Worm (Caenorhabditis elegans) whole organism, L3 larva: Measurements from ENCODE around the gene ins-7.

Experiments used
- R02D3.7 ChIP-seq: fragments of 150-350 bp; optimal IDR thresholded peaks from 2 replicates; lab custom pipeline; 2014; ENCODE audit warnings: missing biosample characterization, missing genetic modification characterization
- ZK546.5 ChIP-seq: sonication (generic microtip); optimal IDR thresholded peaks from 2 replicates; lab custom pipeline; 2017; ENCODE audit warnings: missing biosample characterization, missing genetic modification characterization
- aly-2 ChIP-seq: fragments of 150-350 bp; optimal IDR thresholded peaks from 2 replicates; lab custom pipeline; 2014; ENCODE audit warnings: missing biosample characterization, missing genetic modification characterization
- ama-1 ChIP-seq: fragments of 150-350 bp; optimal IDR thresholded peaks from 2 replicates; lab custom pipeline; 2018
- ceh-16 ChIP-seq: sonication (generic microtip); optimal IDR thresholded peaks from 2 replicates; lab custom pipeline; 2017; ENCODE audit warnings: missing biosample characterization, missing genetic modification characterization
- ceh-28 ChIP-seq: fragments of 150-350 bp; optimal IDR thresholded peaks from 2 replicates; lab custom pipeline; 2014; ENCODE audit warnings: missing biosample characterization, missing genetic modification reagents, missing genetic modification characterization
- ceh-82 ChIP-seq: fragments of 150-350 bp; optimal IDR thresholded peaks from 2 replicates; lab custom pipeline; 2014; ENCODE audit warnings: missing biosample characterization, missing genetic modification characterization
- ceh-9 ChIP-seq: sonication (generic microtip); optimal IDR thresholded peaks from 2 replicates; lab custom pipeline; 2018; ENCODE audit warnings: missing biosample characterization, missing genetic modification characterization
- daf-12 ChIP-seq: fragments of 150-350 bp; optimal IDR thresholded peaks from 2 replicates; lab custom pipeline; 2014; ENCODE audit warnings: missing biosample characterization, missing genetic modification reagents, missing genetic modification characterization
- egl-27 ChIP-seq: sonication (generic microtip); optimal IDR thresholded peaks from 4 replicates; lab custom pipeline; 2017; ENCODE audit warnings: missing biosample characterization, missing genetic modification reagents, missing genetic modification characterization
- egl-5 ChIP-seq: fragments of 150-350 bp; optimal IDR thresholded peaks from 2 replicates; lab custom pipeline; 2017; ENCODE audit warnings: missing biosample characterization, missing genetic modification reagents, missing genetic modification characterization, inconsistent platforms
- elt-1 ChIP-seq: fragments of 150-350 bp; optimal IDR thresholded peaks from 2 replicates; lab custom pipeline; 2014; ENCODE audit warnings: missing biosample characterization, missing genetic modification characterization
- elt-2 ChIP-seq: sonication (generic microtip); optimal IDR thresholded peaks from 2 replicates; lab custom pipeline; 2016; ENCODE audit warnings: missing genetic modification reagents, mild to moderate bottlenecking, missing genetic modification characterization, missing compliant biosample characterization
- elt-3 ChIP-seq, 3 experiments: fragments of 150-350 bp in 1 of 3; sonication (generic microtip) in 2 of 3; optimal IDR thresholded peaks; 2 replicates in 2 of 3; 4 replicates in 1 of 3; lab custom pipeline; 2014 to 2017; ENCODE audit warnings: missing biosample characterization in 3 of 3, missing genetic modification characterization in 3 of 3
- eor-1 ChIP-seq, 2 experiments: fragments of 150-350 bp; optimal IDR thresholded peaks; 2 replicates each; lab custom pipeline; 2014 to 2018; ENCODE audit warnings: missing biosample characterization in 2 of 2, missing genetic modification characterization in 2 of 2
- fkh-10 ChIP-seq: sonication (generic microtip); optimal IDR thresholded peaks from 2 replicates; lab custom pipeline; 2017; ENCODE audit warnings: missing biosample characterization, missing genetic modification reagents, missing genetic modification characterization
- fkh-2 ChIP-seq: fragments of 150-350 bp; optimal IDR thresholded peaks from 2 replicates; lab custom pipeline; 2014; ENCODE audit warnings: missing biosample characterization, missing genetic modification reagents, missing genetic modification characterization
- fos-1 ChIP-seq: fragments of 150-350 bp; optimal IDR thresholded peaks from 2 replicates; lab custom pipeline; 2014; ENCODE audit warnings: missing biosample characterization, missing genetic modification characterization
- hmg-11 ChIP-seq: sonication (generic microtip); optimal IDR thresholded peaks from 2 replicates; lab custom pipeline; 2016; ENCODE audit warnings: missing genetic modification characterization, missing compliant biosample characterization
- jun-1 ChIP-seq: fragments of 150-350 bp; optimal IDR thresholded peaks from 2 replicates; lab custom pipeline; 2014; ENCODE audit warnings: missing biosample characterization, missing genetic modification reagents, missing genetic modification characterization
- lin-15B ChIP-seq: fragments of 150-350 bp; optimal IDR thresholded peaks from 2 replicates; lab custom pipeline; 2014; ENCODE audit warnings: missing biosample characterization, missing genetic modification characterization
- lin-39 ChIP-seq: fragments of 150-350 bp; optimal IDR thresholded peaks from 2 replicates; lab custom pipeline; 2018; ENCODE audit warnings: missing biosample characterization, missing genetic modification reagents, missing genetic modification characterization
- lsy-12 ChIP-seq: sonication (generic microtip); optimal IDR thresholded peaks from 2 replicates; lab custom pipeline; 2016; ENCODE audit warnings: mild to moderate bottlenecking, missing genetic modification characterization, missing compliant biosample characterization
- mdl-1 ChIP-seq: fragments of 150-350 bp; optimal IDR thresholded peaks from 2 replicates; lab custom pipeline; 2014; ENCODE audit warnings: missing biosample characterization, missing genetic modification characterization
- mml-1 ChIP-seq: fragments of 150-350 bp; sonication (generic microtip); optimal IDR thresholded peaks from 3 replicates; lab custom pipeline; 2014; ENCODE audit warnings: missing biosample characterization, missing genetic modification characterization
- nfya-1 ChIP-seq: sonication (generic microtip); optimal IDR thresholded peaks from 2 replicates; lab custom pipeline; 2017; ENCODE audit warnings: missing genetic modification characterization, mild to moderate bottlenecking, missing compliant biosample characterization, antibody characterized with exemption, moderate library complexity; ENCODE audit not compliant: insufficient read depth
- nhr-11 ChIP-seq: fragments of 150-350 bp; optimal IDR thresholded peaks from 2 replicates; lab custom pipeline; 2014; ENCODE audit warnings: missing biosample characterization, missing genetic modification characterization
- nhr-12 ChIP-seq: fragments of 150-350 bp; optimal IDR thresholded peaks from 2 replicates; lab custom pipeline; 2014; ENCODE audit warnings: missing biosample characterization, missing genetic modification characterization
- nhr-23 ChIP-seq: fragments of 150-350 bp; optimal IDR thresholded peaks from 2 replicates; lab custom pipeline; 2014; ENCODE audit warnings: missing biosample characterization, missing genetic modification reagents, missing genetic modification characterization
- nhr-237 ChIP-seq: fragments of 150-350 bp; optimal IDR thresholded peaks from 2 replicates; lab custom pipeline; 2014; ENCODE audit warnings: missing biosample characterization, missing genetic modification characterization
- nhr-25 ChIP-seq: sonication (generic microtip); optimal IDR thresholded peaks from 2 replicates; lab custom pipeline; 2017; ENCODE audit warnings: missing biosample characterization, missing genetic modification characterization
- nhr-28 ChIP-seq: fragments of 150-350 bp; optimal IDR thresholded peaks from 2 replicates; lab custom pipeline; 2014; ENCODE audit warnings: missing biosample characterization, missing genetic modification characterization
- nhr-43 ChIP-seq: sonication (generic microtip); optimal IDR thresholded peaks from 2 replicates; lab custom pipeline; 2016; ENCODE audit warnings: mild to moderate bottlenecking, missing genetic modification characterization, missing compliant biosample characterization; ENCODE audit not compliant: poor library complexity, severe bottlenecking
- nhr-67 ChIP-seq: fragments of 150-350 bp; optimal IDR thresholded peaks from 2 replicates; lab custom pipeline; 2014; ENCODE audit warnings: missing biosample characterization, missing genetic modification characterization
- nhr-76 ChIP-seq: fragments of 150-350 bp; sonication (generic microtip); optimal IDR thresholded peaks from 5 replicates; lab custom pipeline; 2014; ENCODE audit warnings: missing biosample characterization, missing genetic modification characterization
- nhr-77 ChIP-seq: fragments of 150-350 bp; optimal IDR thresholded peaks from 2 replicates; lab custom pipeline; 2014; ENCODE audit warnings: missing biosample characterization, missing genetic modification characterization
- pha-4 ChIP-seq: fragments of 150-350 bp; optimal IDR thresholded peaks from 2 replicates; lab custom pipeline; 2014; ENCODE audit warnings: missing biosample characterization, missing genetic modification reagents, missing genetic modification characterization
- pqm-1 ChIP-seq: fragments of 150-350 bp; optimal IDR thresholded peaks from 2 replicates; lab custom pipeline; 2017; ENCODE audit warnings: missing biosample characterization, missing genetic modification characterization, inconsistent platforms
- sea-2 ChIP-seq: fragments of 150-350 bp; sonication (generic microtip); optimal IDR thresholded peaks from 4 replicates; lab custom pipeline; 2014; ENCODE audit warnings: missing biosample characterization, missing genetic modification reagents, missing genetic modification characterization
- skn-1 ChIP-seq: fragments of 150-350 bp; optimal IDR thresholded peaks from 2 replicates; lab custom pipeline; 2014; ENCODE audit warnings: missing biosample characterization, missing genetic modification characterization
- snpc-4 ChIP-seq: fragments of 150-350 bp; optimal IDR thresholded peaks from 2 replicates; lab custom pipeline; 2014; ENCODE audit warnings: missing biosample characterization, missing genetic modification characterization
- tbx-2 ChIP-seq: sonication (generic microtip); optimal IDR thresholded peaks from 2 replicates; lab custom pipeline; 2016; ENCODE audit warnings: mild to moderate bottlenecking, missing genetic modification characterization, missing compliant biosample characterization
- unc-39 ChIP-seq: sonication (generic microtip); optimal IDR thresholded peaks from 4 replicates; lab custom pipeline; 2017; ENCODE audit warnings: missing biosample characterization, missing genetic modification characterization
- unc-62 ChIP-seq: fragments of 150-350 bp; sonication (generic microtip); optimal IDR thresholded peaks from 4 replicates; lab custom pipeline; 2014; ENCODE audit warnings: missing biosample characterization, missing genetic modification reagents, missing genetic modification characterization
- zag-1 ChIP-seq: fragments of 150-350 bp; optimal IDR thresholded peaks from 2 replicates; lab custom pipeline; 2014; ENCODE audit warnings: missing biosample characterization, missing genetic modification characterization
- ztf-11 ChIP-seq: fragments of 150-350 bp; optimal IDR thresholded peaks from 2 replicates; lab custom pipeline; 2014; ENCODE audit warnings: missing biosample characterization, missing genetic modification characterization
- ztf-4 ChIP-seq: fragments of 150-350 bp; optimal IDR thresholded peaks from 2 replicates; lab custom pipeline; 2014; ENCODE audit warnings: missing biosample characterization, missing genetic modification characterization

ins-7 gene

DNA sequence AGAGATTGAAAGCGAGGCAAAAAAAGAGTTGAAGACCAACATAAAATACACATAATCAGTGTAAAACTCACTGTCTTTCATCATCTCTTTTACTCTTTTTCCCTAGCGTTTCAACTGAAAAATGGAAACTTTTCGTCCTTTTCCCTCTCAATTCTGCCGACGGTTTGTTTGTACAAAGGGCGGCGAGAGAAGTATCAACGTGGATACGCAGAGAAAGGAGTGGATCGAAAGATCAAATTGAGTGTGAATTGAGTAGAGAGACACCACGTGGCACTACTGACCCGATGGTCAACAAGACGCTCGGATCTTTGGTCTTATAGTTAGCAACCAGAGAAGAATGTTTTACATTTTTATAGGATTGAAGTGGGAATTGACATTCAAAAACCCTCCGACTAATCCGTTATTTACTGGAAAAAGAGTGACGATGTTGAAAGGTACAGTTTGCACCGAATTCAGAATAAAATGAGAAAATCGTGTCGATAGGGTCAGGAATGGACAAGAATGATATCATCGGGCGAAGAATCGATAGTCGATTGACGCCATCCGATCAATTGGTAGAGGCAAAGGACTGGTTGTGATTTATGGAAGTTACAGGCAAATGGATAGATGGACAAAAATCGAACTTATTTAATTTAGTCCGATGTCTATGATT is 11.5 kb downstream of the ins-7 start:
- no peak for TF ChIP-seq elt-1
- no peak for TF ChIP-seq fkh-2 (tag; lab: Kevin White, UChicago)
- TF ChIP-seq nfya-1: peak; percentile 43
- no peak for TF ChIP-seq ztf-11 (tag; lab: Kevin White, UChicago)
- TF ChIP-seq mdl-1 (tag; lab: Kevin White, UChicago): peak; percentile 56
- no peak for TF ChIP-seq elt-3 (tag; optimal IDR thresholded peaks at IDR 0.05; lab: Kevin White, UChicago)
- no peak for TF ChIP-seq eor-1 (tag; optimal IDR thresholded peaks at IDR 0.05; lab: Kevin White, UChicago)
- no peak for TF ChIP-seq nhr-12 (tag; lab: Kevin White, UChicago)
- peak; percentile 97 for TF ChIP-seq pha-4 (tag; lab: Kevin White, UChicago)
- no peak for TF ChIP-seq snpc-4 (tag; lab: Kevin White, UChicago)
- TF ChIP-seq fos-1 (tag; lab: Kevin White, UChicago): no peak
- peak; percentile 34 for TF ChIP-seq nhr-25 (tag; lab: Kevin White, UChicago)
- TF ChIP-seq aly-2 (tag; lab: Kevin White, UChicago): no peak
- TF ChIP-seq fkh-10 (GFP tag; lab: Kevin White, UChicago): no peak
- peak; percentile 11 for TF ChIP-seq nhr-43 (tag; lab: Kevin White, UChicago)
- TF ChIP-seq lin-15B (tag; lab: Kevin White, UChicago): no peak
- TF ChIP-seq ceh-28 (tag; lab: Kevin White, UChicago): no peak
- TF ChIP-seq nhr-28: no peak
- TF ChIP-seq ceh-9 (tag; lab: Kevin White, UChicago): no peak
- TF ChIP-seq lin-39: no peak
- TF ChIP-seq daf-12: no peak
- no peak for TF ChIP-seq skn-1 (tag; lab: Kevin White, UChicago)
- TF ChIP-seq sea-2 (GFP tag; lab: Kevin White, UChicago): no peak
- TF ChIP-seq R02D3.7 (tag; lab: Kevin White, UChicago): no peak
- no peak for TF ChIP-seq hmg-11 (tag; lab: Kevin White, UChicago)
- no peak for TF ChIP-seq nhr-67
- no peak for TF ChIP-seq nhr-11
- peak; percentile 41 for TF ChIP-seq ama-1 (lab: Kevin White, UChicago)
- TF ChIP-seq tbx-2: no peak
- no peak for TF ChIP-seq unc-39 (tag; lab: Kevin White, UChicago)
- no peak for TF ChIP-seq ZK546.5 (tag; lab: Kevin White, UChicago)
- TF ChIP-seq jun-1 (tag; lab: Kevin White, UChicago): peak; percentile 62
- TF ChIP-seq nhr-23 (tag; lab: Kevin White, UChicago): no peak
- no peak for TF ChIP-seq nhr-237 (tag; lab: Kevin White, UChicago)
- TF ChIP-seq unc-62 (GFP tag; lab: Kevin White, UChicago): no peak
- TF ChIP-seq mml-1: no peak
- TF ChIP-seq lsy-12 (tag; lab: Kevin White, UChicago): no peak
- TF ChIP-seq ceh-16 (tag; lab: Kevin White, UChicago): no peak
- TF ChIP-seq nhr-77 (tag; lab: Kevin White, UChicago): no peak
- peak; percentile 76 for TF ChIP-seq pqm-1 (tag; lab: Kevin White, UChicago)
- no peak for TF ChIP-seq zag-1 (tag; lab: Kevin White, UChicago)
- no peak for TF ChIP-seq egl-5 (tag; lab: Kevin White, UChicago)
- TF ChIP-seq ztf-4 (tag; lab: Kevin White, UChicago): peak; percentile 34
- TF ChIP-seq nhr-76: no peak
- TF ChIP-seq elt-2: peak; percentile 73
- TF ChIP-seq egl-27 (tag; lab: Kevin White, UChicago): no peak
- no peak for TF ChIP-seq ceh-82 (tag; lab: Kevin White, UChicago)
